Fruit fly (Drosophila melanogaster) S2 (cell line): Measurements from ENCODE around the gene CG31676.

Experiments
- CG8478 ChIP-seq: fragments of >200 bp; optimal IDR thresholded peaks from 2 replicates; lab custom pipeline; 2018
- CTCF ChIP-seq, 2 experiments: fragments of >200 bp; optimal IDR thresholded peaks; 2 replicates each; lab custom pipeline; 2018

DNA sequence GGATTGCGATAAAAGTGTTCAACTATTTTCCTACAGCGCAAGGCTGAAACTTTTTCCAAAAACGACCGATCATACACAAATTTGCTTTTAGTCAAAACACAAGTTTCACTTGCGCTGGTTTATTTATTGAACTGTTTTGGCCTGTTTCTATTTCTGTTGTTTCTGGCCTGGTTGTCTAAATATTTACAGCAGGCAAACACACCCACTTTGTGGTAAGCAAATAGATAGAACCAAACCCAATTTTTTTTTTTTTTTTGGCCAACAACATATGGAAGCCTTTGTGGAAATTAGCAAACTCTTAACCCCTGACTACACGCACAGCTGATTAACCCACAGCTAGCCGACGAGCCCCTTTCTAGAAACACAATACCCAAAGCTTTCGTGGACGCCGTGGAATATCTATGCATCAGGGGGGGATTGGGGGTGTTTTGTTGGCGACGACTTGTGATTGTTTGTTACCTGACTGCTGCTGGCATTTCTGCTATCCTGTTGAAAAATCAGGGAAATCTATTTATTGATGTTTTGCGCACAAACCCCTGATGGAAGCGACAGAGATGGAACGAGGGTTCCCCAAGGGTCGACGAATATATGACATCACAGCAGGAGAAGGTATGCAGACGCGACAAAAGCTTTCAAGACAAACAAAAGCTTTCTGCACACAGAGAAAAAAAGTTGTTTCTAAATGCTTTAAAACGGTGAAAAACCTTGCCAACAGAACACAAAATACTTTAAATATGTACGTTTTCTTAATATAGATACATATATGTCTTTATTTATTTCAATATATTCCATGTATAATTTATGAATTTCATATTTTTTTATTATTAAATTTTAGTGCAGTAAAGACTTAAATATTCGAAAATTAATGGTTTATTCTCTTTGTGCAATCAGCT, 32.7 kb upstream of the CG31676 start:
- TF ChIP-seq CG8478 (lab: Kevin White, UChicago) (no peak), CTCF (optimal IDR thresholded peaks at IDR 0.05; lab: Kevin White, UChicago) (no peak)
